Worm (Caenorhabditis elegans) whole organism, mixed stage, embryonic: Measurements from ENCODE around the gene F22B5.5.

Experiments
- blmp-1 ChIP-seq: fragments of 150-350 bp; optimal IDR thresholded peaks from 2 replicates; lab custom pipeline; 2014; ENCODE audit warnings: missing biosample characterization, missing genetic modification characterization
- ceh-39 ChIP-seq: fragments of 150-350 bp; optimal IDR thresholded peaks from 2 replicates; lab custom pipeline; 2014; ENCODE audit warnings: missing biosample characterization, missing genetic modification characterization
- ces-1 ChIP-seq: fragments of 150-350 bp; optimal IDR thresholded peaks from 2 replicates; lab custom pipeline; 2014; ENCODE audit warnings: missing biosample characterization, missing genetic modification reagents, missing genetic modification characterization
- elt-1 ChIP-seq: sonication (generic microtip); optimal IDR thresholded peaks from 2 replicates; lab custom pipeline; 2017; ENCODE audit warnings: missing genetic modification characterization, mild to moderate bottlenecking, missing compliant biosample characterization, antibody characterized with exemption, moderate library complexity, borderline replicate concordance; ENCODE audit not compliant: insufficient read depth
- lsy-2 ChIP-seq: fragments of 150-350 bp; optimal IDR thresholded peaks from 2 replicates; lab custom pipeline; 2014; ENCODE audit warnings: missing biosample characterization, missing genetic modification characterization
- mep-1 ChIP-seq: fragments of 150-350 bp; optimal IDR thresholded peaks from 2 replicates; lab custom pipeline; 2017; ENCODE audit warnings: missing biosample characterization, missing genetic modification reagents, missing genetic modification characterization, inconsistent platforms
- nhr-76 ChIP-seq: sonication (generic microtip); optimal IDR thresholded peaks from 2 replicates; lab custom pipeline; 2017; ENCODE audit warnings: missing biosample characterization, missing genetic modification characterization

DNA sequence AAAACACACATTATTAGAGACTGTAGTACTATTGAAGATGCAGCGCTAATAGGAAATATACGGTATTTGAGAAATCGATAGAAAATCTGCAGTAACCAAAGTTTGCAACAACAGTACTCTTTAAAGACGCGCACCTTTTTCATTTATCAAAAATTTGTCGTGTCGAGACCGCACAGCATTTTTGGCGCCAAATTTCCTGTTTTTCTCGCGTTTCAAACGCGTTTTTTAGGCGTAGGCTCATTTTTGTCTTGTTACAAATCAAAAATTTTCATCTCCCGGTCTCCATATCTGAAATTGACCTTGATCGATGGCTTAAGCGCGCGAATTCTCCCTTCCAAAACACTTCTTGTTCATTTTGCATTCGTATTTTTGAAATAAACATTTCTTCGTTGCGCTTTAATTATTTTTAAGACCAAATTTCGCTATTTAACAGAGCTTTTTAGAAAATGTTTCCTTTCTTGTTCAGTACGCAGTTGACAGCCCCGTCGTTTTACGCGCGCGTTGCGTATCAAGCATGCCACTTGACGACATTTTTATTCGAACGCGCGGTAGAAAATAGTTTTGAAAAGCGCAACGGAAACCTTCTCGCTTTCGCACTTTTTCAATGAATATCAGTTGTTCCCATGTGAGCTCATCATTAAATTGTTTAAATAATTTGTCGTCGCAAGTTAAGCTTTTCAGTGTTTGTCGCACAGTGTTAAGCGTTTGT is 2.4 kb upstream of the F22B5.5 start:
- TF ChIP-seq mep-1 (tag; lab: Kevin White, UChicago) (no peak), ces-1 (GFP tag; lab: Kevin White, UChicago) (no peak), elt-1 (tag; lab: Kevin White, UChicago) (no peak), nhr-76 (no peak), lsy-2 (tag; lab: Kevin White, UChicago) (no peak), ceh-39 (tag; lab: Kevin White, UChicago) (no peak), blmp-1 (tag; lab: Kevin White, UChicago) (no peak)
